Worm (Caenorhabditis elegans): ENCODE measurements around the gene dhc-4.
A peak's percentile ranks its signal among the peaks of the same experiment; 100 is the strongest.

- TF ChIP-seq ztf-29 (GFP tag; IDR thresholded peaks at IDR 0.05) (no peak), tab-1 (GFP tag; IDR thresholded peaks at IDR 0.05) (no peak), T22C8.4 (GFP tag; IDR thresholded peaks at IDR 0.05) (no peak), cog-1 (tag; optimal IDR thresholded peaks at IDR 0.05) (no peak), med-1 (GFP tag; optimal IDR thresholded peaks at IDR 0.05; ENCODE audit: insufficient read depth) (no peak), ztf-23 (GFP tag; IDR thresholded peaks at IDR 0.05) (peak; percentile 58; the same call in 1 of the 2 replicates)
These were observed 66.4 kb downstream of the dhc-4 start for ce11 chrIII:11036132-11036531.

Measured in whole organism, midembryonic.